Fruit fly (Drosophila melanogaster): ENCODE data around the gene CG42304.

CG42304 gene

DNA sequence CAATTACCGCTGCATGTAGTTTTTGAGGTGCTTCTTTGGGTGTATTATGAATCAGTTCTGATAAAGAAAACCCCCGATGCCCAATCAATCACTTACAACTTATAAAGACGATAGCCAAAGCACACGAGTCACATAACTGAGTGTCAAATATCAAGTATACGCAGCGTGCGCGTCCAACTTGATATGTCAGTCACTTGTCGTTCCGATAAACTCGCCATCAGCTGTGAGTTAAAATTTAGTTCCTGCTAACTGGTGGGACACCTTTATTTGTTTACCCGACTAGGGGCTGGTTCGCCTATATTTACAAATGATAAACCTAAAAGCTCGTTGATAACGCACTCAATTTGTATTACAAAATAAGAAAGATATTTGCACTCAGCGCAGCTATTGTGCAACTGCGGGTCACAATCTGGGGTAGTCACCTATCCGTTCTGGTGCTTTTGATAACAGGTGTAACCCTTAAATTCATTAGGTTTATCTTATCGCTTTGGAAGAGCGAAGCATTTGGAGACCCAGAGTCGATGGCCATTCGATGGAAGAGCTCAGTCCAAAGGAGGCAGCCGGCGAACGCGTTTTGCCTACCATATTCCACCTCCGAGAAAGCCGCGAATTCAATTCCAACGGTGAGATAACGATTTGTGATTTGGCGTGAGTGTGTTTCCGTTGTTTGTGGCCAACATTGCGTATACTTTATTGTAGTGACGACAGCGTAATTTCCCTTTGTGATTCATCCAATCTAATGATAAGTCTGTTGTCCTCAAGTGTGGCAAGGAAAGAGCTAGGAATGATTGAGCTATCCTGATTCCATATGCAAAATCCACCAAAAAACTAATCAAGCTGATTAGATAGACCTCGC is 4.1 kb upstream of the CG42304 start, which contains the start of gene CG1246:
CG1246 (plus strand) TSS at position 526 of the 856 bp plus-strand sequence.
- TF ChIP-seq fkh (GFP tag; optimal IDR thresholded peaks at IDR 0.05) (peak; percentile 70), CG34406 (GFP tag; optimal IDR thresholded peaks at IDR 0.05) (no peak), dac (GFP tag; optimal IDR thresholded peaks at IDR 0.05) (no peak), Ets21C (GFP tag; optimal IDR thresholded peaks at IDR 0.05) (no peak), vri (GFP tag; optimal IDR thresholded peaks at IDR 0.05) (peak; percentile 96)

DNA sequence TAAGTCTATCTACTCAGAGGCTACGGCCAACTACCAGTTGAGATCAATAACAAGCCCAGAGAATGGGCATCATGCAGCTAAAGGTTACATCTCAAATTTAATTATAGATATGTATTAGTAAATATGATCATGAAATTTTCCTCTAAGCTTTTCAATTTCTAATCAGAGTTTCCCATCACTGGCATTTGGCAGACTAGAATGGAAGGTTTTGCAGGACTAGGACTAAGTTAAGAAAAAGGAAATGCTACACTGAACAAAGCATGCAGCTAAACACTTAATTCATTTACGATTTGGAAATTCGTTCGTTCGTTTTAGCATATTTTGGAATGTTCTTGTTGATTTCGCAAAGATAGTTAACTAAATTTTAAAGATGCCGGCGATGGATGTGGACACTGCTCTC is 7.5 kb downstream of the CG42304 start, which contains the start of gene CG33233:
CG33233 (plus strand) TSS at position 301 of the 400 bp plus-strand sequence.
- no peak for TF ChIP-seq ss (GFP tag; optimal IDR thresholded peaks at IDR 0.05)
- no peak for TF ChIP-seq CG34406 (GFP tag; optimal IDR thresholded peaks at IDR 0.05)
- TF ChIP-seq esn (GFP tag; optimal IDR thresholded peaks at IDR 0.05) = no peak
- TF ChIP-seq eg (GFP tag; IDR thresholded peaks at IDR 0.05) = no peak
- no peak for TF ChIP-seq svp (GFP tag)
- no peak for TF ChIP-seq dac (GFP tag; optimal IDR thresholded peaks at IDR 0.05)
- no peak for TF ChIP-seq Sox102F (GFP tag; optimal IDR thresholded peaks at IDR 0.05)
- TF ChIP-seq CG8319 (GFP tag; optimal IDR thresholded peaks at IDR 0.05) = no peak
- no peak for TF ChIP-seq lz (GFP tag; optimal IDR thresholded peaks at IDR 0.05)
- no peak for TF ChIP-seq Eip78C (GFP tag)
- no peak for TF ChIP-seq achi (GFP tag; optimal IDR thresholded peaks at IDR 0.05)

- TF ChIP-seq CG8119 (GFP tag; IDR thresholded peaks at IDR 0.05) = no peak
- TF ChIP-seq CG31627 (GFP tag; optimal IDR thresholded peaks at IDR 0.05) = no peak
- no peak for TF ChIP-seq Eip78C (GFP tag)
Measured at dm6 chr3L:2661322-2661721, 9.4 kb downstream of the CG42304 start, which contains the start of gene CG33234. Gene CG33234 (plus strand): TSS chr3L:2661622.

- TF ChIP-seq CG10669 (GFP tag; optimal IDR thresholded peaks at IDR 0.05) (no peak), fkh (GFP tag; optimal IDR thresholded peaks at IDR 0.05) (no peak), Sox102F (GFP tag; optimal IDR thresholded peaks at IDR 0.05) (no peak), CG11762 (GFP tag; optimal IDR thresholded peaks at IDR 0.05; ENCODE audit: insufficient read depth) (no peak), Gug (GFP tag; IDR thresholded peaks at IDR 0.05) (no peak), Met (GFP tag; optimal IDR thresholded peaks at IDR 0.05) (no peak), CG8632 (GFP tag; optimal IDR thresholded peaks at IDR 0.05) (no peak), dsx (GFP tag; optimal IDR thresholded peaks at IDR 0.05; ENCODE audit: poor library complexity, severe bottlenecking) (no peak), CG9139 (GFP tag; optimal IDR thresholded peaks at IDR 0.05) (no peak), CG6276 (GFP tag; optimal IDR thresholded peaks at IDR 0.05) (no peak), Lpt (GFP tag; optimal IDR thresholded peaks at IDR 0.05) (no peak)
Measured at dm6 chr3L:2702474-2702873, 50.6 kb downstream of the CG42304 start.

Data from whole organism, prepupa.